Fruit fly (Drosophila melanogaster): ENCODE data around the gene CG14340.

CG14340 gene

dm6 chr2L:1080802-1081464 is 31.8 kb upstream of the CG14340 start, which contains the start of gene Atg4a:
Gene Atg4a (plus strand): TSS chr2L:1080911.
- TF ChIP-seq rgr (GFP tag; optimal IDR thresholded peaks at IDR 0.05), result no peak
- no peak for TF ChIP-seq woc (GFP tag; optimal IDR thresholded peaks at IDR 0.05)
- TF ChIP-seq Dfd (GFP tag; optimal IDR thresholded peaks at IDR 0.05), result no peak
- no peak for TF ChIP-seq Hnf4 (GFP tag; optimal IDR thresholded peaks at IDR 0.05)
- TF ChIP-seq brk (GFP tag; optimal IDR thresholded peaks at IDR 0.05), result no peak
- TF ChIP-seq Abd-B (GFP tag; optimal IDR thresholded peaks at IDR 0.05), result no peak
- TF ChIP-seq ey (GFP tag; optimal IDR thresholded peaks at IDR 0.05), result no peak
- no peak for TF ChIP-seq CrebA (GFP tag; optimal IDR thresholded peaks at IDR 0.05; ENCODE audit: borderline replicate concordance)
- no peak for TF ChIP-seq jim (GFP tag; optimal IDR thresholded peaks at IDR 0.05)
- TF ChIP-seq Hr78 (GFP tag; optimal IDR thresholded peaks at IDR 0.05), result no peak
- TF ChIP-seq OdsH (GFP tag; optimal IDR thresholded peaks at IDR 0.05), result no peak
- TF ChIP-seq Dif (GFP tag; optimal IDR thresholded peaks at IDR 0.05; ENCODE audit: partially characterized antibody), result no peak
- no peak for TF ChIP-seq fru (GFP tag; optimal IDR thresholded peaks at IDR 0.05)
- no peak for TF ChIP-seq Mio (GFP tag; optimal IDR thresholded peaks at IDR 0.05)
- TF ChIP-seq Jra (GFP tag; optimal IDR thresholded peaks at IDR 0.05), result no peak
- TF ChIP-seq sage (GFP tag; optimal IDR thresholded peaks at IDR 0.05), result no peak
- TF ChIP-seq psq (GFP tag; optimal IDR thresholded peaks at IDR 0.05), result no peak
- no peak for TF ChIP-seq Hr83 (GFP tag; optimal IDR thresholded peaks at IDR 0.05; ENCODE audit: poor library complexity, severe bottlenecking)
- no peak for TF ChIP-seq dmrt93B (GFP tag; optimal IDR thresholded peaks at IDR 0.05)

- TF ChIP-seq ey (GFP tag; optimal IDR thresholded peaks at IDR 0.05) (no peak), foxo (GFP tag; optimal IDR thresholded peaks at IDR 0.05) (no peak), sv (GFP tag; optimal IDR thresholded peaks at IDR 0.05) (no peak), Rel (GFP tag; optimal IDR thresholded peaks at IDR 0.05) (no peak), Rel (tag; optimal IDR thresholded peaks at IDR 0.05) (no peak)
Observed at dm6 chr2L:1082668-1083067, 30.1 kb upstream of the CG14340 start.

dm6 chr2L:1086312-1086906 is 26.3 kb upstream of the CG14340 start:
- TF ChIP-seq foxo (GFP tag; optimal IDR thresholded peaks at IDR 0.05), result peak in 1 of 2 experiments; percentile 24
- no peak for TF ChIP-seq brk (GFP tag; optimal IDR thresholded peaks at IDR 0.05)
- TF ChIP-seq rgr (GFP tag; optimal IDR thresholded peaks at IDR 0.05), result peak; percentile 16
- TF ChIP-seq pan (optimal IDR thresholded peaks at IDR 0.05), result no peak

- TF ChIP-seq tai (GFP tag; optimal IDR thresholded peaks at IDR 0.05), result no peak
Observed at dm6 chr2L:1091675-1092074, 21.1 kb upstream of the CG14340 start.

- TF ChIP-seq Rel (GFP tag; optimal IDR thresholded peaks at IDR 0.05) (no peak), Rel (tag; optimal IDR thresholded peaks at IDR 0.05) (peak; percentile 51), Dfd (GFP tag; optimal IDR thresholded peaks at IDR 0.05) (peak; percentile 78), CG9705 (GFP tag; optimal IDR thresholded peaks at IDR 0.05) (no peak), h (GFP tag; optimal IDR thresholded peaks at IDR 0.05) (peak; percentile 36)
Observed at dm6 chr2L:1094724-1095123, 18.0 kb upstream of the CG14340 start.

dm6 chr2L:1095450-1095849 is 17.3 kb upstream of the CG14340 start:
- TF ChIP-seq rgr (GFP tag; optimal IDR thresholded peaks at IDR 0.05) (no peak), pan (optimal IDR thresholded peaks at IDR 0.05) (no peak), Jra (GFP tag; optimal IDR thresholded peaks at IDR 0.05) (no peak), Rel (GFP tag; optimal IDR thresholded peaks at IDR 0.05) (no peak), Rel (tag; optimal IDR thresholded peaks at IDR 0.05) (peak; percentile 17)

dm6 chr2L:1102349-1102748 is 10.4 kb upstream of the CG14340 start, which contains the start of gene CG4629:
Gene CG4629 (minus strand): TSS chr2L:1102504.
- TF ChIP-seq CrebA (GFP tag; optimal IDR thresholded peaks at IDR 0.05; ENCODE audit: borderline replicate concordance) (no peak), br (GFP tag; optimal IDR thresholded peaks at IDR 0.05) (no peak), woc (GFP tag; optimal IDR thresholded peaks at IDR 0.05) (no peak), ey (GFP tag; optimal IDR thresholded peaks at IDR 0.05) (no peak), Sp1 (GFP tag; optimal IDR thresholded peaks at IDR 0.05) (no peak), sage (GFP tag; optimal IDR thresholded peaks at IDR 0.05) (no peak), brk (GFP tag; optimal IDR thresholded peaks at IDR 0.05) (no peak), rgr (GFP tag; optimal IDR thresholded peaks at IDR 0.05) (no peak), Abd-B (GFP tag; optimal IDR thresholded peaks at IDR 0.05) (no peak), jim (GFP tag; optimal IDR thresholded peaks at IDR 0.05) (no peak), Rel (GFP tag; optimal IDR thresholded peaks at IDR 0.05) (no peak), Rel (tag; optimal IDR thresholded peaks at IDR 0.05) (peak; percentile 20), Jra (GFP tag; optimal IDR thresholded peaks at IDR 0.05) (no peak), GATAd (GFP tag; optimal IDR thresholded peaks at IDR 0.05) (no peak), Dif (GFP tag; optimal IDR thresholded peaks at IDR 0.05; ENCODE audit: partially characterized antibody) (peak; percentile 59), N (GFP tag; optimal IDR thresholded peaks at IDR 0.05) (no peak), Hnf4 (GFP tag; optimal IDR thresholded peaks at IDR 0.05) (no peak), fru (GFP tag; optimal IDR thresholded peaks at IDR 0.05) (peak; percentile 13), foxo (GFP tag; optimal IDR thresholded peaks at IDR 0.05) (no peak), dmrt93B (GFP tag; optimal IDR thresholded peaks at IDR 0.05) (no peak), CG32264 (GFP tag; optimal IDR thresholded peaks at IDR 0.05) (no peak), Mio (GFP tag; optimal IDR thresholded peaks at IDR 0.05) (no peak), lola (GFP tag; optimal IDR thresholded peaks at IDR 0.05) (no peak), OdsH (GFP tag; optimal IDR thresholded peaks at IDR 0.05) (no peak), Hr83 (GFP tag; optimal IDR thresholded peaks at IDR 0.05; ENCODE audit: poor library complexity, severe bottlenecking) (no peak), sv (GFP tag; optimal IDR thresholded peaks at IDR 0.05) (no peak)
